Worm (Caenorhabditis elegans) whole organism, dauer: ENCODE results near the gene ule-3.

Experiments
- unc-62 ChIP-seq: sonication (generic microtip); optimal IDR thresholded peaks from 2 replicates; lab custom pipeline; 2017; ENCODE audit warnings: missing biosample characterization, missing genetic modification reagents, missing genetic modification characterization

Gene ule-3

ce11 chrV:10792775-10793174, 823 bp upstream of the ule-3 start, which contains the start of gene D1054.10:
D1054.10 (minus strand) TSS chrV:10792875.
- TF ChIP-seq unc-62 (GFP tag; lab: Kevin White, UChicago) = no peak

DNA sequence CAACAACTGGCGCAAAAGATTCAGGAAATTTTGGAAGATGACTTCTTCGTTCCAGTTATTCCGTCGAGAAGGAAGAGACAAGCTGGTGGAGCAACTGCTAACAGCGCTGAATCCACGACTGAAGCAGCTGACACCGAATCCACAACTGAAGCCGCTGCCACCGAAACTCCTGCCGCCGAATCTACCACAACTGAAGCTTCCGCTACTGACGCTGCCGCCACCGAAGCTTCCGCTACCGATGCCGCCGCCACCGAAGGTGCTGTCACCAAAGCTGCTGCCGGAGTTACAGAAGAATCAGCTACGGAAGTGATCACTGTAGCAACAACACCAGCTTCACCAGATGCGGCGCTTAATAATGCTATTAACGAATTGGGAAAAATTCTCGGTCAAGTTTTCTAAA, 865 bp downstream of the ule-3 start:
- no peak for TF ChIP-seq unc-62 (GFP tag; lab: Kevin White, UChicago)

ce11 chrV:10795494-10795893, 1.9 kb downstream of the ule-3 start, which contains the start of gene D1054.19:
D1054.19 (plus strand) TSS chrV:10795794.
- TF ChIP-seq unc-62 (GFP tag; lab: Kevin White, UChicago) = no peak

DNA sequence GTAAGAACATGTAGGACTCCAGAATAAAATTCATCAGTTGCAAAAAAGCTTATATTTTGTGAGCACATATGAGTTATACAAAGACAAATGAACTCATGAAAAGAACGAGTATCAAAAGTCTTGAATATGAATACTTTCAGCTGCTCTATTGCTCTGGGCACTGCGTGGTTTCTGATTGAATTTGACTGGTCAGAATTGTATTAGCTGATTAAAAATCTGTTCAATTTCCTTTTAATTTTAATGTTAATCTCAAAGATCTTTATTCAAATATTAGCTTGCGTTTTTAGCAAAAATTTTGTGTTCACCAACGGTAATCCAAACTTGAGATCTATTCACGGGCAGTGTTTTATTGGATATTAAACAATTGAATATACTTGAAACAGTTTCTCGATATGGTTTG, 4.5 kb downstream of the ule-3 start, which contains the start of gene srh-184:
TSS of gene srh-184 (minus strand) at position 101 of the 400 bp plus-strand sequence.
- no peak for TF ChIP-seq unc-62 (GFP tag; lab: Kevin White, UChicago)

- no peak for TF ChIP-seq unc-62 (GFP tag; lab: Kevin White, UChicago)
Observed at ce11 chrV:10801154-10801553, 7.6 kb downstream of the ule-3 start, which contains the start of gene D1054.18. D1054.18 (minus strand) TSS chrV:10801198.

- no peak for TF ChIP-seq unc-62 (GFP tag; lab: Kevin White, UChicago)
Observed at ce11 chrV:10802060-10802459, 8.5 kb downstream of the ule-3 start.

DNA sequence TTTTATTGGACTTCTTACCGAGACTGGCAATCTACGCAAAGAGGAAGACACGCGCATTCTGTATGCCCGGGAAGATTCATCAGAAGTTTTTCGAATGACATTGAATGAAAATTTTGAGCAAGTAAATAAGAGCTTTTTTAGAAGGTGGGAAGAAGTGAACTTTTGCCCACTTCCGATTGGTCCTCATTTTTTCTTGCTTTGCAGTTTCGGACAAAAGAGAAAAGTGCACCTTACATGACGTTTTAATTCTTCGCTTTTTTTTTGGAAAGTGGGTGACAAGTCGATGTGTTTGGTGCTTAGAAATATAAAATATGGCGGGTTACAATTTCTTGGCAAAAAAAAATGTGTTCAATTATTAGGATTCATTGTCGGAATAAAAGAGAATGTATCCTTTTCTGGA, 10.8 kb downstream of the ule-3 start, which contains the start of gene secs-1:
TSS of gene secs-1 (minus strand) at position 101 of the 400 bp plus-strand sequence.
- TF ChIP-seq unc-62 (GFP tag; lab: Kevin White, UChicago) = no peak

DNA sequence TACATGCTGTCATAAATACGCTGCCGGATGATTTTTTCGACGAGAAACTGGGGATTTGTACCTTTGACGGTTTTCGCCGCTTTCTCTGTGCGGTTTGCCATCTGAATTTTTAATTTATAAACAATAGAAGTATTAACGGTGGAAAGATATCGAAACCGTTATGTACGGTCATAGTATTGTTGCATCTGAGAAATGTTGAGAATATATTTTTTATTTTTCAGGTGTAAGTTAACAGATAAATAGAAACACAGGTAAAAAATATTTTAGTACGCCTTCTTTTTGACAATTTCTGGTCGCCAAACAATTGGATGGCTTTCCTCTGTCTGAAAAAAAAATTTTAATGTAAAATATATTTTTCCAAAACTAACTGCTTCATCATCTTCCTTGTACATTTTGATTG, 12.3 kb downstream of the ule-3 start, which contains the start of gene prp-38:
TSS of gene prp-38 (minus strand) at position 101 of the 400 bp plus-strand sequence.
- no peak for TF ChIP-seq unc-62 (GFP tag; lab: Kevin White, UChicago)

DNA sequence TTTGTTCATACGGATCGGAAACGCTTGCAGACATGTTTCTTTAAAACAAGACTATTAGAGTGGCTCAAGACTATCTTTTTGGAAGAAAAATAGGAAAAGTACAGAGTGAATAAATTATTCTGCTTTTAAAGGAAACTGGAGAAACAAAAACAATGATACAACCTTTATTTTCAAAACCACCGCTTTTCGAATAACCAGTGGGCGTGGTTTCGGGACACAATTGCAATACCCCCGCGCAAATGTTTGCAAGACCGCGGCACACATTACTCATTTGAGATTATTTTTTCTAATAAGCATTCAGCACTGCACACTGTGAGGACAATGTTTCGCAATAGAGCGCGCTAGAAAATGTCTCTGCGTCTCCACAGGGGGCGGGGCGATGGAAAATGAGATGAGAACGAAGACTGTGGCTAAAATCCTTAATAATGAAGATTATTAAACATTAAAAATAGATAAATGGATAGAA, 14.3 kb downstream of the ule-3 start, which contains the start of gene plrg-1:
TSS of gene plrg-1 (minus strand) at position 51 of the 466 bp plus-strand sequence.
- TF ChIP-seq unc-62 (GFP tag; lab: Kevin White, UChicago) = no peak

DNA sequence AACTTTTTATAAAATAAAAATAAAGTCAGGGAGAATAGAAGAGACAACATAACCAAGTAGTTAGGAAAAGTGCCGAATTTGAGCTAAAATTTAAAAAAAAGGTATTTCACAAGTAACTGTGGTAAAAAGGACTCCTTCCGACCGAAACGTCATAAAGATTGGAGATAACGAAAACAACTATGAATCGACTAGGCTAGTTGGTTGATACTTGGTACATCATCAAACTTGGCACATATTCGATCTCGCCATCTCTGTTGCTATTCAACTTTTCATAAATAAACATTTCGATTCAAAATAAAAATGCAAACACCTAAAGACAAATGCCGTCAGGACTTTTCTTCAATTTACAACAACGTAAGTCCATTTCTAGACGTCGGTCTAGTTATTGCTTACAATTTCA, 18.2 kb downstream of the ule-3 start, which contains the start of gene C29A12.22:
TSS of gene C29A12.22 (plus strand) at position 301 of the 400 bp plus-strand sequence.
- no peak for TF ChIP-seq unc-62 (GFP tag; lab: Kevin White, UChicago)

- no peak for TF ChIP-seq unc-62 (GFP tag; lab: Kevin White, UChicago)
Observed at ce11 chrV:10813425-10814156, 20.0 kb downstream of the ule-3 start, which contains the start of the genes C29A12.1 and lig-1. C29A12.1 (minus strand) TSS chrV:10813487. lig-1 (plus strand) TSS chrV:10814106.

DNA sequence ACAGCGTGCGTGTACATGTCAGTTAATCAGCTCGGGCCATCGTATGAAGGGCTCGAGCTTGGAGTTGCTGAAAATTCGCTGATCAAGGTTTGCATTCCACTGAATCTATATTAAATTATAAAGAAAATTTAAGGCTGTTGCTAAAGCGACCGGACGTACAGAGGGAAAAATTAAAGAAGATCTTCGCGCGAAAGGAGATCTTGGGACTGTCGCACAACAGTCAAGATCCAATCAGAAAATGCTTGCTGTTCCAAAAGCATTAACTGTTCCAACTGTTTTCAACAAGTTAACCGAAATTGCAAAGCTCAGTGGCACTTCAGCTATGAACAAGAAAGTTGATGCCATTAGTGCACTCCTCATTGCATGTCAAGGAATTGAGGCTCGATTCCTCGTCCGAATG, 20.7 kb downstream of the ule-3 start:
- no peak for TF ChIP-seq unc-62 (GFP tag; lab: Kevin White, UChicago)

- TF ChIP-seq unc-62 (GFP tag; lab: Kevin White, UChicago) = no peak
Observed at ce11 chrV:10816831-10817230, 23.2 kb downstream of the ule-3 start.

- no peak for TF ChIP-seq unc-62 (GFP tag; lab: Kevin White, UChicago)
Observed at ce11 chrV:10818498-10818897, 24.9 kb downstream of the ule-3 start.

DNA sequence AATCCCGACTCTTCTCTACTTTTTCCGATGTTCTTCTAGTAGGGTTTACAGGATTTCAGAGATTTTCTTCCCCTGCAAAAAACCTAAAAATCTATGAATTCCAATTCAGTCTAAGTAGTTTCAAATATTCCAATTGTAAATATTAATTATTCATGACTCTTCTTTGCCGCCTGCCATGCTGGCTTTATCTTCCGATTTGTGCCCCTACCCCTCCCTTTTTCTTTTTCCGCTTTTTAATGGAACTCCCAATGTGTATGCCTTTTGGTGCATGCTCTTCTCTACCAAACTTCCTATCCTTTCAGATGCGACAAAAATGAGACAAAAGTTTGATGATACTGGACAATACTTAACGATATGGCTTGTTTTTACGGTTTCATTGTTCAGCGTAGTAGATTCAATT, 31.1 kb downstream of the ule-3 start, which contains the start of gene nrx-1:
TSS of gene nrx-1 (plus strand) at position 301 of the 400 bp plus-strand sequence.
- no peak for TF ChIP-seq unc-62 (GFP tag; lab: Kevin White, UChicago)

DNA sequence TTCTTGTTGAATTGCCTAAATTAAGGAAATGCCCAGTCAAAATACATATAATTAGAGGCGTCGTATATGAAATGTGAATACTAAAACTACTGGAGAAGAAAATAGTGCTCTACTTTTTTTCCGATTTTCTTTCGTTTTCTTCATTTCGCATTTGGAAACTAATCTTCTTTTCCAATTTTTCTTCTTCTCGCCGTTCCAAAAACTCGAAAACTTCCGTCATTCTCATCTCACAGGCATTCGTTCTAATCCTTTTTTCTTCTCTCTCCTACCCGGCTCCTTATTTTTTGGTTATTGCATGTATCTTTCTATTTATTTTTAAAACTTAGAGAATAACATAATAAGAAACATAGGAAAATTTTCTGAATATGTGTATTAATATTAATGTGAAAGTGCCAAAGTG, 39.3 kb downstream of the ule-3 start:
- TF ChIP-seq unc-62 (GFP tag; lab: Kevin White, UChicago) = no peak
